Worm (Caenorhabditis elegans): ENCODE measurements around the gene anmt-3.

DNA sequence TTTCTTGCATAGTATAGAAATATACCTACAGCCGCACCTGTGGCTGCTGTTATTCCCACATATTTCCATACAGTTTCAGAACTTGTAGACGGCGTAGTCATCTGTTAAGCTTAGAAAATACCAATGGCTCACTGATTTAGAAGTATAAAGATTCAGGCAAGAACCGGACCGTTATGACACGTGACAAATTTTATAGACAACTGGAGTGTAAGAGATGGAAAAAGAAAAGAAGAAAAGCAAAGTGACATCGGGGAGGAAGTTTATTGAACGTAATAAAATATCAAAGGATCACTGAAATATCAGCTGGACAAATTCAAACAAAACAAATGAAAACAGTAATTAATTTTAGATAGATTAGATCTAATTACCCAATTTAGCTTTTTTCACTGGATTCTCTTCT lies 28.0 kb upstream of the anmt-3 start, which contains the start of gene rmd-2:
- no peak for TF ChIP-seq ama-1 (optimal IDR thresholded peaks at IDR 0.05)
- no peak for TF ChIP-seq tbx-37 (GFP tag; conservative IDR thresholded peaks at IDR 0.05)
- no peak for TF ChIP-seq ceh-36 (tag; optimal IDR thresholded peaks at IDR 0.05)
